Fruit fly (Drosophila melanogaster) whole organism, pupa: ENCODE measurements around the gene por.

Source experiments
- CG10348 ChIP-seq: fragments of 200-800 bp; sonication (Bioruptor generic); IDR thresholded peaks from 2 replicates; pipeline ENCODE4 v1.3.6; 2022; ENCODE audit warnings: missing biosample characterization, missing genetic modification characterization
- CG12605 ChIP-seq: fragments of 200-800 bp; sonication (Bioruptor generic); IDR thresholded peaks from 2 replicates; pipeline ENCODE4 v1.3.6; 2022; ENCODE audit warnings: missing biosample characterization, missing genetic modification characterization
- CG13204 ChIP-seq: fragments of 200-800 bp; sonication (Bioruptor generic); optimal IDR thresholded peaks from 2 replicates; lab custom pipeline; 2018; ENCODE audit warnings: missing biosample characterization, mild to moderate bottlenecking, missing genetic modification characterization, moderate library complexity
- CG14655 ChIP-seq: fragments of 200-800 bp; sonication (Bioruptor generic); optimal IDR thresholded peaks from 3 replicates; lab custom pipeline; 2017; ENCODE audit warnings: mild to moderate bottlenecking, missing biosample characterization, missing genetic modification reagents, missing genetic modification characterization
- CG15710 ChIP-seq: fragments of 200-800 bp; sonication (Bioruptor generic); optimal IDR thresholded peaks from 2 replicates; lab custom pipeline; 2018; ENCODE audit warnings: missing biosample characterization, mild to moderate bottlenecking, missing genetic modification characterization, moderate library complexity
- CG32121 ChIP-seq: fragments of 200-800 bp; sonication (Bioruptor generic); IDR thresholded peaks from 2 replicates; pipeline ENCODE4 v1.3.6; 2022; ENCODE audit warnings: missing biosample characterization, missing genetic modification characterization
- CG34367 ChIP-seq: fragments of 200-800 bp; sonication (Bioruptor generic); optimal IDR thresholded peaks from 2 replicates; lab custom pipeline; 2018; ENCODE audit warnings: missing biosample characterization, mild to moderate bottlenecking, missing genetic modification characterization
- CG4496 ChIP-seq: fragments of 200-800 bp; sonication (Bioruptor generic); IDR thresholded peaks from 3 replicates; pipeline ENCODE4 v1.3.6; 2022; ENCODE audit warnings: missing biosample characterization, missing genetic modification characterization
- CG8159 ChIP-seq: fragments of 200-800 bp; sonication (Bioruptor generic); optimal IDR thresholded peaks from 3 replicates; lab custom pipeline; 2018; ENCODE audit warnings: missing biosample characterization, mild to moderate bottlenecking, missing genetic modification characterization, moderate library complexity
- CG8301 ChIP-seq: fragments of 200-800 bp; sonication (Bioruptor generic); optimal IDR thresholded peaks from 2 replicates; lab custom pipeline; 2018; ENCODE audit warnings: missing biosample characterization, mild to moderate bottlenecking, missing genetic modification characterization
- CG9948 ChIP-seq: fragments of 200-800 bp; sonication (Bioruptor generic); optimal IDR thresholded peaks from 2 replicates; lab custom pipeline; 2018; ENCODE audit warnings: missing biosample characterization, mild to moderate bottlenecking, missing genetic modification characterization, moderate library complexity
- D1 ChIP-seq: fragments of 200-800 bp; sonication (Bioruptor generic); optimal IDR thresholded peaks from 2 replicates; lab custom pipeline; 2018; ENCODE audit warnings: missing biosample characterization, mild to moderate bottlenecking, missing genetic modification characterization, moderate library complexity
- EcR ChIP-seq: fragments of 200-800 bp; sonication (Bioruptor generic); optimal IDR thresholded peaks from 3 replicates; lab custom pipeline; 2019; ENCODE audit warnings: missing biosample characterization, missing genetic modification characterization, mild to moderate bottlenecking, moderate library complexity, missing genetic modification reagents
- Ets98B ChIP-seq: fragments of 200-800 bp; sonication (Bioruptor generic); IDR thresholded peaks from 2 replicates; pipeline ENCODE4 v1.3.6; 2022; ENCODE audit warnings: missing biosample characterization, missing genetic modification characterization
- Pif1A ChIP-seq: fragments of 200-800 bp; sonication (Bioruptor generic); optimal IDR thresholded peaks from 3 replicates; lab custom pipeline; 2016; ENCODE audit warnings: missing biosample characterization, missing genetic modification characterization
- Pif1B ChIP-seq: fragments of 200-800 bp; sonication (Bioruptor generic); optimal IDR thresholded peaks from 3 replicates; lab custom pipeline; 2016; ENCODE audit warnings: missing biosample characterization, missing genetic modification characterization
- Snoo ChIP-seq: fragments of 200-800 bp; sonication (Bioruptor generic); optimal IDR thresholded peaks from 3 replicates; lab custom pipeline; 2017; ENCODE audit warnings: missing biosample characterization, mild to moderate bottlenecking, missing genetic modification characterization, inconsistent platforms
- fd96Ca ChIP-seq: fragments of 200-800 bp; sonication (Bioruptor generic); IDR thresholded peaks from 3 replicates; pipeline ENCODE4 v1.3.6; 2022; ENCODE audit warnings: missing biosample characterization, missing genetic modification characterization
- gl ChIP-seq: fragments of 200-800 bp; sonication (Bioruptor generic); optimal IDR thresholded peaks from 2 replicates; lab custom pipeline; 2018; ENCODE audit warnings: missing biosample characterization, mild to moderate bottlenecking, missing genetic modification characterization
- rn ChIP-seq: fragments of 200-800 bp; sonication (Bioruptor generic); IDR thresholded peaks from 2 replicates; pipeline ENCODE4 v1.3.6; 2022; ENCODE audit warnings: missing biosample characterization, missing genetic modification characterization

Gene por

dm6 chrX:18379791-18380190, at the start of gene por, which contains the start of gene CG6179:
TSS of gene por (minus strand) at chrX:18379854.
TSS of gene CG6179 (plus strand) at chrX:18380082.
- TF ChIP-seq gl (tag; lab: Kevin White, UChicago) (no peak), CG15710 (tag; lab: Kevin White, UChicago) (no peak), CG32121 (GFP tag; lab: Robert Waterston, UW) (no peak), rn (GFP tag; lab: Robert Waterston, UW) (no peak), CG12605 (GFP tag; lab: Robert Waterston, UW) (no peak), Pif1A (GFP tag; lab: Kevin White, UChicago) (no peak), CG10348 (GFP tag; lab: Robert Waterston, UW) (no peak), CG9948 (tag; lab: Kevin White, UChicago) (no peak), CG13204 (GFP tag; lab: Kevin White, UChicago) (no peak), CG8301 (no peak), CG14655 (no peak), EcR (GFP tag; lab: Kevin White, UChicago) (no peak), D1 (no peak)

- peak; percentile 43; the same call in 1 of the 2 replicates for TF ChIP-seq Ets98B (GFP tag; lab: Robert Waterston, UW)
- no peak for TF ChIP-seq Pif1A (GFP tag; lab: Kevin White, UChicago)
- no peak for TF ChIP-seq CG9948 (tag; lab: Kevin White, UChicago)
- peak; percentile 53; the same call in 2 of the 3 replicates for TF ChIP-seq CG4496 (GFP tag; lab: Robert Waterston, UW)
- TF ChIP-seq CG32121 (GFP tag; lab: Robert Waterston, UW) = peak; percentile 52; the same call in 1 of the 2 replicates
- TF ChIP-seq CG12605 (GFP tag; lab: Robert Waterston, UW) = peak; percentile 29; the same call in 1 of the 2 replicates
- TF ChIP-seq, all 21 proteins: peak for 4
Observed at dm6 chrX:18422112-18422511, 42.5 kb upstream of the por start, which contains the start of gene CG42323. TSS of gene CG42323 (plus strand) at chrX:18422413.

dm6 chrX:18415115-18415514, 35.5 kb upstream of the por start, which contains the start of gene CG15056:
TSS of gene CG15056 (plus strand) at chrX:18415415.
- no peak for TF ChIP-seq CG13204 (GFP tag; lab: Kevin White, UChicago)
- no peak for TF ChIP-seq CG8301
- no peak for TF ChIP-seq CG32121 (GFP tag; lab: Robert Waterston, UW)
- no peak for TF ChIP-seq CG9948 (tag; lab: Kevin White, UChicago)
- no peak for TF ChIP-seq CG4496 (GFP tag; lab: Robert Waterston, UW)
- TF ChIP-seq D1 = no peak

- TF ChIP-seq EcR (GFP tag; lab: Kevin White, UChicago) (no peak), CG4496 (GFP tag; lab: Robert Waterston, UW) (peak; percentile 13; the same call in 1 of the 3 replicates), CG12605 (GFP tag; lab: Robert Waterston, UW) (peak; percentile 39; the same call in 1 of the 2 replicates), Pif1B (GFP tag; lab: Kevin White, UChicago) (no peak), CG15710 (tag; lab: Kevin White, UChicago) (no peak), CG32121 (GFP tag; lab: Robert Waterston, UW) (no peak)
Observed at dm6 chrX:18409938-18410337, 30.3 kb upstream of the por start, which contains the start of gene Nt5b. TSS of gene Nt5b (minus strand) at chrX:18410144.

- TF ChIP-seq CG14655 = no peak
- TF ChIP-seq CG8159 (tag; lab: Kevin White, UChicago) = no peak
- no peak for TF ChIP-seq CG10348 (GFP tag; lab: Robert Waterston, UW)
- TF ChIP-seq CG9948 (tag; lab: Kevin White, UChicago) = no peak
- TF ChIP-seq CG4496 (GFP tag; lab: Robert Waterston, UW) = no peak
- TF ChIP-seq CG12605 (GFP tag; lab: Robert Waterston, UW) = no peak
- TF ChIP-seq Pif1A (GFP tag; lab: Kevin White, UChicago) = no peak
- TF ChIP-seq Ets98B (GFP tag; lab: Robert Waterston, UW) = no peak
- TF ChIP-seq CG34367 (tag; lab: Kevin White, UChicago) = no peak
- TF ChIP-seq CG8301 = no peak
- no peak for TF ChIP-seq Snoo (tag; lab: Kevin White, UChicago)
- TF ChIP-seq D1 = no peak
Observed at dm6 chrX:18409449-18409848, 29.8 kb upstream of the por start.

- peak; percentile 32 for TF ChIP-seq CG8301
- no peak for TF ChIP-seq CG14655
- TF ChIP-seq D1 = no peak
- no peak for TF ChIP-seq fd96Ca (GFP tag; lab: Robert Waterston, UW)
- peak; percentile 26 for TF ChIP-seq CG9948 (tag; lab: Kevin White, UChicago)
- TF ChIP-seq CG8159 (tag; lab: Kevin White, UChicago) = peak; percentile 5
- no peak for TF ChIP-seq Pif1B (GFP tag; lab: Kevin White, UChicago)
- TF ChIP-seq CG12605 (GFP tag; lab: Robert Waterston, UW) = peak; percentile 37; the same call in 1 of the 2 replicates
- no peak for TF ChIP-seq Snoo (tag; lab: Kevin White, UChicago)
- peak; percentile 37; the same call in 1 of the 3 replicates for TF ChIP-seq CG4496 (GFP tag; lab: Robert Waterston, UW)
- peak; percentile 30 for TF ChIP-seq CG15710 (tag; lab: Kevin White, UChicago)
- TF ChIP-seq gl (tag; lab: Kevin White, UChicago) = no peak
- TF ChIP-seq Ets98B (GFP tag; lab: Robert Waterston, UW) = peak; percentile 26
- no peak for TF ChIP-seq Pif1A (GFP tag; lab: Kevin White, UChicago)
- no peak; the same call in 1 of the 2 replicates for TF ChIP-seq CG32121 (GFP tag; lab: Robert Waterston, UW)
- no peak for TF ChIP-seq CG10348 (GFP tag; lab: Robert Waterston, UW)
- TF ChIP-seq CG34367 (tag; lab: Kevin White, UChicago) = peak; percentile 11
- TF ChIP-seq, all 21 proteins: peak for 8
Observed at dm6 chrX:18407394-18407721, 27.7 kb upstream of the por start.
